Worm (Caenorhabditis elegans): ENCODE data around the gene txt-14.

Gene txt-14

DNA sequence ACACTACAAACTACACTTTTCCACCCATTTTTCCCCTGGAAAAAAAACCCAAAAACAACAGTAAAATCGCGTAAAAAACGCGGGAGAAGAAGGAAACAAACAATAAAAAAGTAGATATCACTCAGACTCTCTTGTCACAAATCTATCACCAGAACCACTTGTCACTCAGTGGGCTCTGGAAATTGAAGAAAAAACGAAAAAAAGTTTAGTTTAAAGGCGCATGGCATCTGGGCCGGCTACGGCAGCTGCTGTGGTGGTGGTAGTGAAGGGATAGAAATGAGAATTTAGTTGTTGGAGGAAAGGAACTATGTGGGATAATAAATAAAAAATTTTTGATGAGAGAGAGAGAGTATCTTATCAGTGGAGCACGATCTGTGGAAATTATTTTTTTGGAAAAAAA is 45.0 kb downstream of the txt-14 start:
- TF ChIP-seq flt-1 (GFP tag; IDR thresholded peaks at IDR 0.05) (no peak), ztf-23 (GFP tag; IDR thresholded peaks at IDR 0.05) (no peak), med-1 (GFP tag; optimal IDR thresholded peaks at IDR 0.05; ENCODE audit: insufficient read depth) (no peak), cog-1 (tag; optimal IDR thresholded peaks at IDR 0.05) (no peak), tab-1 (GFP tag; IDR thresholded peaks at IDR 0.05) (no peak), T22C8.4 (GFP tag; IDR thresholded peaks at IDR 0.05) (no peak), ref-1 (GFP tag; conservative IDR thresholded peaks at IDR 0.05) (no peak), klf-2 (GFP tag; conservative IDR thresholded peaks at IDR 0.05) (no peak), ztf-29 (GFP tag; IDR thresholded peaks at IDR 0.05) (no peak)

DNA sequence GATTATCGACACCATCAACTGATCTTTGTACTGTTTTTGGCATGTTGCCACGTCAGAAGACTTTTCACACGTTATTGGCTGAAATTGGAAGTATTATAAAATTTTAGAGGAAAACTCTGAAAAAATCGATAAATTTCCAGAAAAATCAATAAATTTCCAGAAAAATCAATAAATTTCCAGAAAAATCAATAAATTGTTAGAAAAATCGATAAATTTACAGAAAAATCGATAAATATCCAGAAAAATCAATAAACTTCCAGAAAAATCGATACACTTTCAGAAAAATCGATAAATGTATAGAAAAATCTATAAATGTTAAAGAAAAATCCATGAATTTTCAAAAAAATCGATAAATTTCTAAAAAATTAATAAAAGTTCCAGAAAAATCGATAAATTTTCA is 46.4 kb downstream of the txt-14 start:
- TF ChIP-seq ztf-29 (GFP tag; IDR thresholded peaks at IDR 0.05) (no peak), T22C8.4 (GFP tag; IDR thresholded peaks at IDR 0.05) (peak; percentile 76)

DNA sequence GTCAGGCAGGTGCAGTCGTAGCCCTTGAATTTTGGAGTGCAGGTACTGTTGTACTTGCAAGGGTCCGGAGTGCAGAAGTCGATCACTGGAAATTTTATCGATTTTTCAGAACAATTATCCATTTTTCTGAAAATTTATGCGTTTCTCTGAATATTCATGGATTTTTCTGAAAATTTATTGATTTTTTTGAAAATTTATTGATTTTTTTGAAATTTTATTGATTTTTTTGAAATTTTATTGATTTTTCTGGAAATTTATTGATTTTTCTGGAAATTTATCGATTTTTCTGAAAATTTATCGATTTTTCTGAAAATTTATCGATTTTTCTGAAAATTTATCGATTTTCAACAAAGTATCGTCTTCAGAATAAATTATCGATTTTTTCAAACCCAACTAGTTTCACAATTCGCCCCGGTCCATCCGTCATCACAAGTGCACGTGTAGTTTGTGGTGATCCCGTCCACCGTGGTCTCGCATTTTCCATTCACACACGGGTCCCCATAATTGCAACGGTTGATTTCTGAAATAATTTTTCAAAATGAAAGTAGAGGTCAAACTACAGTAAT is 49.6 kb downstream of the txt-14 start:
- no peak for TF ChIP-seq tab-1 (GFP tag; IDR thresholded peaks at IDR 0.05)
- peak; percentile 90 for TF ChIP-seq T22C8.4 (GFP tag; IDR thresholded peaks at IDR 0.05)
- no peak for TF ChIP-seq ref-1 (GFP tag; conservative IDR thresholded peaks at IDR 0.05)
